Worm (Caenorhabditis elegans): ENCODE measurements around the gene cutl-22.

ce11 chrV:1133840-1134239 lies 7.7 kb upstream of the cutl-22 start, which contains the start of gene cpr-5:
- TF ChIP-seq nhr-25 (tag; optimal IDR thresholded peaks at IDR 0.05; ENCODE audit: borderline replicate concordance, insufficient read depth), result no peak
- TF ChIP-seq nhr-42 (GFP tag; IDR thresholded peaks at IDR 0.05), result no peak
- no peak for TF ChIP-seq daf-8 (GFP tag; IDR thresholded peaks at IDR 0.05)
- TF ChIP-seq nhr-11 (tag; optimal IDR thresholded peaks at IDR 0.05), result no peak
- TF ChIP-seq fos-1 (tag; optimal IDR thresholded peaks at IDR 0.05), result no peak
- TF ChIP-seq pha-4 (GFP tag; IDR thresholded peaks at IDR 0.05), result no peak
- no peak for TF ChIP-seq pha-4 (tag; optimal IDR thresholded peaks at IDR 0.05)
